Fruit fly (Drosophila melanogaster): ENCODE data around the gene per.

DNA sequence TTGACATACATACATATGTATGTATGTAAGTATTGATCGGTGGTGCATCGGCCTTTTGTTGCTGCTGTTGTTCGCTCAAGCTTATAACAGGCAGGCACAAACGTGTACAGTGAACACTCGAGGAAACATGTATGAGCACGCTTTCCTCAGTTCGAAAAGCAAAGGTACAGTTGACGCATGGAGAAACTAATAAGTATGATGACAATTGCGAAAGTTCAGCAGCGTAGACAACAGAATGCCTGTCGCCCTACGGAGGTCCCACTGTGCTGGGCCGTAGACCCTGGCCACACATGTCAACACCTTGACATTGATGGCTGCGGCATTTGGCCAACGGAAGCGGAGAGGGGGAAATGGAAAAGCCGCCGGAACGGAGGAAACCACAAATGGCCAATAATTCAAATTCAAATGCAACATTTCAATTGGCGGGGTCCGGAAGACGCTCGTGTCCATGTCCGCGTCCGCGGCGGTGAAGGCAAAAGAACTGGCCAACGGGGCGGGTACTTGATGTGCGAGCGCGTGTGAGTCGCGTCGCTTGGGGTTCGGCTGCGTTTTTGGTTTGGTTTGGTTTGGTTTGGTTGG is 22.9 kb downstream of the per start, which contains the start of gene CG2681:
- no peak for TF ChIP-seq Sp1 (GFP tag; optimal IDR thresholded peaks at IDR 0.05)
- TF ChIP-seq sv (GFP tag; optimal IDR thresholded peaks at IDR 0.05), result no peak
- TF ChIP-seq OdsH (GFP tag; optimal IDR thresholded peaks at IDR 0.05), result peak; percentile 14
- peak; percentile 42 for TF ChIP-seq ey (GFP tag; optimal IDR thresholded peaks at IDR 0.05)
- no peak for TF ChIP-seq jim (GFP tag; optimal IDR thresholded peaks at IDR 0.05)
- peak; percentile 9 for TF ChIP-seq h (GFP tag; optimal IDR thresholded peaks at IDR 0.05)
- no peak for TF ChIP-seq usp (GFP tag; optimal IDR thresholded peaks at IDR 0.05)
- peak; percentile 18 for TF ChIP-seq fru (GFP tag; optimal IDR thresholded peaks at IDR 0.05)
- TF ChIP-seq foxo (GFP tag; optimal IDR thresholded peaks at IDR 0.05), result peak in 1 of 2 experiments; percentile 43
- TF ChIP-seq Vsx2 (GFP tag; optimal IDR thresholded peaks at IDR 0.05; ENCODE audit: partially characterized antibody), result no peak
- no peak for TF ChIP-seq pan (optimal IDR thresholded peaks at IDR 0.05)
- TF ChIP-seq tai (GFP tag; optimal IDR thresholded peaks at IDR 0.05), result no peak
- no peak for TF ChIP-seq HLH106 (tag; optimal IDR thresholded peaks at IDR 0.05)
- TF ChIP-seq psq (GFP tag; optimal IDR thresholded peaks at IDR 0.05), result no peak

Measured in whole organism, wandering third instar larva.